Worm (Caenorhabditis elegans) whole organism, dauer: ENCODE measurements around the gene F49C12.9.

Experiments
- unc-62 ChIP-seq: sonication (generic microtip); optimal IDR thresholded peaks from 2 replicates; lab custom pipeline; 2017; ENCODE audit warnings: missing biosample characterization, missing genetic modification reagents, missing genetic modification characterization

Gene F49C12.9

ce11 chrIV:9316068-9316681, at the start of gene F49C12.9, which contains the start of gene rpn-7:
TSS of gene F49C12.9 (minus strand) at chrIV:9316215.
TSS of gene rpn-7 (plus strand) at chrIV:9316631.
- no peak for TF ChIP-seq unc-62 (GFP tag; lab: Kevin White, UChicago)

- no peak for TF ChIP-seq unc-62 (GFP tag; lab: Kevin White, UChicago)
These were observed 37.7 kb upstream of the F49C12.9 start for ce11 chrIV:9353728-9354127.

ce11 chrIV:9343102-9343599, 27.1 kb upstream of the F49C12.9 start, which contains the start of gene pigc-1:
TSS of gene pigc-1 (minus strand) at chrIV:9343152.
- no peak for TF ChIP-seq unc-62 (GFP tag; lab: Kevin White, UChicago)

- TF ChIP-seq unc-62 (GFP tag; lab: Kevin White, UChicago), result no peak
These were observed 25.6 kb upstream of the F49C12.9 start, which contains the start of gene vps-26 for ce11 chrIV:9341591-9341990. TSS of gene vps-26 (minus strand) at chrIV:9341790.

ce11 chrIV:9339205-9339604, 23.2 kb upstream of the F49C12.9 start, which contains the start of gene T20D3.6:
TSS of gene T20D3.6 (minus strand) at chrIV:9339305.
- TF ChIP-seq unc-62 (GFP tag; lab: Kevin White, UChicago), result no peak

- no peak for TF ChIP-seq unc-62 (GFP tag; lab: Kevin White, UChicago)
These were observed 20.6 kb upstream of the F49C12.9 start, which contains the start of gene T20D3.5 for ce11 chrIV:9336538-9337090. TSS of gene T20D3.5 (plus strand) at chrIV:9337040.

- no peak for TF ChIP-seq unc-62 (GFP tag; lab: Kevin White, UChicago)
These were observed 19.7 kb upstream of the F49C12.9 start, which contains the start of the genes coa-4 and T20D3.14 for ce11 chrIV:9335552-9336251. TSS of gene coa-4 (minus strand) at chrIV:9335602. TSS of gene T20D3.14 (minus strand) at chrIV:9335909.

- no peak for TF ChIP-seq unc-62 (GFP tag; lab: Kevin White, UChicago)
These were observed 17.0 kb upstream of the F49C12.9 start for ce11 chrIV:9333007-9333406.

ce11 chrIV:9330755-9331154, 14.7 kb upstream of the F49C12.9 start, which contains the start of gene nspg-7.1:
TSS of gene nspg-7.1 (minus strand) at chrIV:9330855.
- no peak for TF ChIP-seq unc-62 (GFP tag; lab: Kevin White, UChicago)

ce11 chrIV:9327706-9328105, 11.7 kb upstream of the F49C12.9 start, which contains the start of gene clec-183:
TSS of gene clec-183 (plus strand) at chrIV:9328006.
- no peak for TF ChIP-seq unc-62 (GFP tag; lab: Kevin White, UChicago)

- TF ChIP-seq unc-62 (GFP tag; lab: Kevin White, UChicago), result no peak
These were observed 8.0 kb upstream of the F49C12.9 start, which contains the start of the genes nspg-11 and F49C12.15 for ce11 chrIV:9323989-9324506. TSS of gene nspg-11 (minus strand) at chrIV:9324089. TSS of gene F49C12.15 (plus strand) at chrIV:9324456.

- no peak for TF ChIP-seq unc-62 (GFP tag; lab: Kevin White, UChicago)
These were observed 6.5 kb upstream of the F49C12.9 start for ce11 chrIV:9322489-9322888.

- TF ChIP-seq unc-62 (GFP tag; lab: Kevin White, UChicago), result no peak
These were observed 5.2 kb upstream of the F49C12.9 start, which contains the start of the genes F49C12.12 and vha-17 for ce11 chrIV:9321039-9321851. TSS of gene F49C12.12 (minus strand) at chrIV:9321089. TSS of gene vha-17 (plus strand) at chrIV:9321801.

- TF ChIP-seq unc-62 (GFP tag; lab: Kevin White, UChicago), result no peak
These were observed 4.0 kb upstream of the F49C12.9 start for ce11 chrIV:9320023-9320422.
